Worm (Caenorhabditis elegans) whole organism, young adult: ENCODE data around the gene ZK632.2.

ENCODE experiments used
- ZK185.1 ChIP-seq: sonication (generic microtip); optimal IDR thresholded peaks from 2 replicates; lab custom pipeline; 2016; ENCODE audit warnings: mild to moderate bottlenecking, missing genetic modification characterization, missing compliant biosample characterization; ENCODE audit not compliant: poor library complexity, severe bottlenecking
- akir-1 ChIP-seq: fragments of 200-800 bp; sonication (Bioruptor generic); optimal IDR thresholded peaks from 2 replicates; lab custom pipeline; 2018; ENCODE audit warnings: mild to moderate bottlenecking, missing genetic modification characterization, moderate library complexity, missing compliant biosample characterization
- aptf-3 ChIP-seq: fragments of 200-800 bp; sonication (Bioruptor generic); IDR thresholded peaks from 2 replicates; pipeline ENCODE4 v1.3.6; 2022; ENCODE audit warnings: missing genetic modification characterization, missing compliant biosample characterization
- egl-18 ChIP-seq: fragments of 200-800 bp; sonication (Bioruptor generic); IDR thresholded peaks from 2 replicates; pipeline ENCODE4 v1.3.6; 2022; ENCODE audit warnings: missing genetic modification reagents, missing genetic modification characterization, missing compliant biosample characterization
- him-1 ChIP-seq: sonication (generic microtip); optimal IDR thresholded peaks from 2 replicates; lab custom pipeline; 2016; ENCODE audit warnings: missing genotype, missing genetic modification reagents, missing genetic modification characterization, missing compliant biosample characterization
- hmg-20 ChIP-seq: fragments of 200-800 bp; sonication (Bioruptor generic); IDR thresholded peaks from 2 replicates; pipeline ENCODE4 v1.3.6; 2022; ENCODE audit warnings: missing genetic modification reagents, missing genetic modification characterization, missing compliant biosample characterization
- nhr-90 ChIP-seq: sonication (generic microtip); optimal IDR thresholded peaks from 2 replicates; lab custom pipeline; 2016; ENCODE audit warnings: missing genotype, mild to moderate bottlenecking, missing genetic modification characterization, missing compliant biosample characterization
- pha-4 ChIP-seq: fragments of 150-350 bp; sonication (generic microtip); optimal IDR thresholded peaks from 2 replicates; lab custom pipeline; 2014; ENCODE audit warnings: missing biosample characterization, missing genetic modification reagents, missing genetic modification characterization
- rpc-1 ChIP-seq, 2 experiments: fragments of 150-350 bp in 1 of 2; sonication (generic microtip) in 1 of 2; optimal IDR thresholded peaks; 2 replicates each; lab custom pipeline; 2014 to 2018; ENCODE audit warnings: missing biosample characterization in 1 of 2, missing genetic modification characterization in 1 of 2, missing genetic modification reagents in 1 of 2, missing genotype in 1 of 2
- sdz-38 ChIP-seq: sonication (generic microtip); optimal IDR thresholded peaks from 2 replicates; lab custom pipeline; 2016; ENCODE audit warnings: missing genotype, missing genetic modification characterization, missing compliant biosample characterization
- ztf-6 ChIP-seq: fragments of 200-800 bp; sonication (Bioruptor generic); IDR thresholded peaks from 2 replicates; pipeline ENCODE4 v1.3.6; 2022; ENCODE audit warnings: missing genetic modification reagents, missing genetic modification characterization, missing compliant biosample characterization

- TF ChIP-seq ZK185.1 (tag; lab: Kevin White, UChicago) (no peak), sdz-38 (tag; lab: Kevin White, UChicago) (no peak), him-1 (no peak), aptf-3 (GFP tag; lab: Robert Waterston, UW) (no peak), hmg-20 (GFP tag; lab: Robert Waterston, UW) (no peak), akir-1 (GFP tag; lab: Kevin White, UChicago) (no peak), ztf-6 (GFP tag; lab: Robert Waterston, UW) (no peak), nhr-90 (tag; lab: Kevin White, UChicago) (no peak), rpc-1 (optimal IDR thresholded peaks at IDR 0.05; lab: Kevin White, UChicago) (no peak), rpc-1 (tag; optimal IDR thresholded peaks at IDR 0.05; lab: Kevin White, UChicago) (no peak), pha-4 (tag; lab: Kevin White, UChicago) (no peak), egl-18 (no peak)
Observed at ce11 chrIII:9766175-9766574, 32.7 kb upstream of the ZK632.2 start, which contains the start of gene cbp-1.
